Worm (Caenorhabditis elegans) whole organism, late embryonic: Measurements from ENCODE around the gene mtrr-1.

Source experiments
- F13H6.1 ChIP-seq: sonication (generic microtip); optimal IDR thresholded peaks from 2 replicates; lab custom pipeline; 2016; ENCODE audit warnings: missing genetic modification characterization, missing compliant biosample characterization
- ceh-14 ChIP-seq: sonication (generic microtip); optimal IDR thresholded peaks from 2 replicates; lab custom pipeline; 2016; ENCODE audit warnings: missing genotype, missing genetic modification characterization, missing compliant biosample characterization
- dmd-4 ChIP-seq: sonication (generic microtip); optimal IDR thresholded peaks from 2 replicates; lab custom pipeline; 2016; ENCODE audit warnings: borderline replicate concordance, missing genetic modification characterization, missing compliant biosample characterization
- dve-1 ChIP-seq: sonication (generic microtip); optimal IDR thresholded peaks from 2 replicates; lab custom pipeline; 2017; ENCODE audit warnings: antibody characterized with exemption, mild to moderate bottlenecking, missing genetic modification characterization, missing compliant biosample characterization
- fkh-6 ChIP-seq: sonication (generic microtip); optimal IDR thresholded peaks from 2 replicates; lab custom pipeline; 2016; ENCODE audit warnings: missing genetic modification characterization, missing compliant biosample characterization
- hlh-15 ChIP-seq: sonication (generic microtip); optimal IDR thresholded peaks from 2 replicates; lab custom pipeline; 2016; ENCODE audit warnings: missing genetic modification characterization, missing compliant biosample characterization
- nhr-11 ChIP-seq: fragments of 150-350 bp; optimal IDR thresholded peaks from 2 replicates; lab custom pipeline; 2014; ENCODE audit warnings: missing biosample characterization, missing genetic modification characterization
- pha-2 ChIP-seq: sonication (generic microtip); optimal IDR thresholded peaks from 2 replicates; lab custom pipeline; 2017; ENCODE audit warnings: mild to moderate bottlenecking, missing genetic modification characterization, missing compliant biosample characterization
- pha-4 ChIP-seq: fragments of 150-350 bp; optimal IDR thresholded peaks from 2 replicates; lab custom pipeline; 2018; ENCODE audit warnings: missing biosample characterization, missing genetic modification reagents, missing genetic modification characterization
- ref-2 ChIP-seq: sonication (generic microtip); optimal IDR thresholded peaks from 2 replicates; lab custom pipeline; 2016; ENCODE audit warnings: missing genetic modification characterization, missing compliant biosample characterization
- unc-55 ChIP-seq: sonication (generic microtip); optimal IDR thresholded peaks from 2 replicates; lab custom pipeline; 2017; ENCODE audit warnings: missing biosample characterization, missing genetic modification reagents, missing genetic modification characterization

- TF ChIP-seq ref-2 (tag; lab: Kevin White, UChicago): no peak
- TF ChIP-seq hlh-15 (tag; lab: Kevin White, UChicago): no peak
- no peak for TF ChIP-seq dve-1 (tag; lab: Kevin White, UChicago)
- no peak for TF ChIP-seq F13H6.1
- no peak for TF ChIP-seq ceh-14 (tag; lab: Kevin White, UChicago)
- no peak for TF ChIP-seq fkh-6 (tag; lab: Kevin White, UChicago)
- TF ChIP-seq dmd-4 (tag; lab: Kevin White, UChicago): no peak
- TF ChIP-seq nhr-11 (tag; lab: Kevin White, UChicago): no peak
- no peak for TF ChIP-seq pha-4 (tag; lab: Kevin White, UChicago)
- TF ChIP-seq unc-55 (GFP tag; lab: Kevin White, UChicago): no peak
- no peak for TF ChIP-seq pha-2 (tag; lab: Kevin White, UChicago)
Measured at ce11 chrII:9258566-9258965, 27.2 kb upstream of the mtrr-1 start.
